Worm (Caenorhabditis elegans) whole organism, L1 larva: ENCODE measurements around the gene R04F11.2.

Source experiments
- C04F5.9 ChIP-seq: sonication (generic microtip); optimal IDR thresholded peaks from 2 replicates; lab custom pipeline; 2016; ENCODE audit warnings: missing genetic modification characterization, missing compliant biosample characterization
- C16A3.4 ChIP-seq: fragments of 150-350 bp; optimal IDR thresholded peaks from 2 replicates; lab custom pipeline; 2014; ENCODE audit warnings: missing biosample characterization, missing genetic modification characterization
- ama-1 ChIP-seq: fragments of 150-350 bp; optimal IDR thresholded peaks from 2 replicates; lab custom pipeline; 2014
- blmp-1 ChIP-seq: fragments of 150-350 bp; optimal IDR thresholded peaks from 2 replicates; lab custom pipeline; 2014; ENCODE audit warnings: missing biosample characterization, missing genetic modification characterization
- ceh-63 ChIP-seq: fragments of 200-800 bp; sonication (Bioruptor generic); optimal IDR thresholded peaks from 2 replicates; lab custom pipeline; 2018; ENCODE audit warnings: mild to moderate bottlenecking, missing genetic modification characterization, missing compliant biosample characterization
- ceh-82 ChIP-seq, 3 experiments: fragments of 150-350 bp in 1 of 3; sonication (generic microtip) in 2 of 3; optimal IDR thresholded peaks; 2 replicates each; lab custom pipeline; 2014 to 2017; ENCODE audit warnings: missing biosample characterization in 3 of 3, missing genetic modification characterization in 3 of 3
- ceh-90 ChIP-seq: sonication (generic microtip); optimal IDR thresholded peaks from 2 replicates; lab custom pipeline; 2016; ENCODE audit warnings: missing genetic modification characterization, missing compliant biosample characterization
- ces-1 ChIP-seq: fragments of 150-350 bp; optimal IDR thresholded peaks from 2 replicates; lab custom pipeline; 2014; ENCODE audit warnings: missing biosample characterization, missing genetic modification reagents, missing genetic modification characterization
- dpl-1 ChIP-seq, 3 experiments: fragments of 150-350 bp in 2 of 3; sonication (generic microtip) in 1 of 3; optimal IDR thresholded peaks; 2 replicates each; lab custom pipeline; 2014 to 2017; ENCODE audit warnings: missing biosample characterization in 3 of 3, missing genetic modification characterization in 3 of 3, missing genetic modification reagents in 3 of 3
- dsc-1 ChIP-seq: sonication (generic microtip); optimal IDR thresholded peaks from 2 replicates; lab custom pipeline; 2016; ENCODE audit warnings: mild to moderate bottlenecking, missing genetic modification characterization, missing compliant biosample characterization
- efl-1 ChIP-seq, 4 experiments: fragments of 150-350 bp; optimal IDR thresholded peaks in 3 of 4; peaks in 1 of 4; 1 replicate in 1 of 4; 2 replicates in 3 of 4; lab custom pipeline; 2014; ENCODE audit warnings: missing biosample characterization in 2 of 4, missing genetic modification characterization in 2 of 4, missing genetic modification reagents in 2 of 4
- ets-5 ChIP-seq: fragments of 200-800 bp; sonication (Bioruptor generic); IDR thresholded peaks from 2 replicates; pipeline ENCODE4 v1.3.6; 2022; ENCODE audit warnings: missing genetic modification characterization, missing compliant biosample characterization
- fkh-10 ChIP-seq: sonication (generic microtip); optimal IDR thresholded peaks from 2 replicates; lab custom pipeline; 2017; ENCODE audit warnings: missing biosample characterization, missing genetic modification reagents, missing genetic modification characterization
- hlh-17 ChIP-seq: fragments of 200-800 bp; sonication (Bioruptor generic); optimal IDR thresholded peaks from 2 replicates; lab custom pipeline; 2018; ENCODE audit warnings: missing genetic modification characterization, mild to moderate bottlenecking, missing compliant biosample characterization, moderate library complexity, borderline replicate concordance
- hlh-4 ChIP-seq: sonication (generic microtip); optimal IDR thresholded peaks from 2 replicates; lab custom pipeline; 2016; ENCODE audit warnings: mild to moderate bottlenecking, missing genetic modification characterization, missing compliant biosample characterization
- irx-1 ChIP-seq: sonication (generic microtip); optimal IDR thresholded peaks from 2 replicates; lab custom pipeline; 2016; ENCODE audit warnings: missing genetic modification characterization, missing compliant biosample characterization
- jun-1 ChIP-seq: fragments of 150-350 bp; optimal IDR thresholded peaks from 2 replicates; lab custom pipeline; 2014; ENCODE audit warnings: missing biosample characterization, missing genetic modification reagents, missing genetic modification characterization
- lin-14 ChIP-seq: fragments of 200-800 bp; sonication (Bioruptor generic); optimal IDR thresholded peaks from 2 replicates; lab custom pipeline; 2018; ENCODE audit warnings: mild to moderate bottlenecking, missing genetic modification characterization, moderate library complexity, missing compliant biosample characterization
- lin-35 ChIP-seq, 2 experiments: fragments of 150-350 bp; optimal IDR thresholded peaks; 2 replicates each; lab custom pipeline; 2014; ENCODE audit warnings: missing biosample characterization in 2 of 2, missing genetic modification characterization in 2 of 2, missing genetic modification reagents in 2 of 2
- lir-3 ChIP-seq: sonication (generic microtip); optimal IDR thresholded peaks from 2 replicates; lab custom pipeline; 2016; ENCODE audit warnings: mild to moderate bottlenecking, missing genetic modification characterization, moderate library complexity, missing compliant biosample characterization; ENCODE audit not compliant: poor library complexity
- lsy-2 ChIP-seq, 2 experiments: fragments of 150-350 bp; optimal IDR thresholded peaks; 2 replicates each; lab custom pipeline; 2014; ENCODE audit warnings: missing biosample characterization in 2 of 2, missing genetic modification characterization in 2 of 2
- mab-9 ChIP-seq: fragments of 200-800 bp; sonication (Bioruptor generic); IDR thresholded peaks from 2 replicates; pipeline ENCODE4 v1.3.6; 2022; ENCODE audit warnings: missing genetic modification reagents, missing genetic modification characterization, missing compliant biosample characterization
- mep-1 ChIP-seq: fragments of 150-350 bp; optimal IDR thresholded peaks from 2 replicates; lab custom pipeline; 2014; ENCODE audit warnings: missing biosample characterization, missing genetic modification characterization
- nhr-12 ChIP-seq: sonication (generic microtip); optimal IDR thresholded peaks from 2 replicates; lab custom pipeline; 2017; ENCODE audit warnings: missing biosample characterization, missing genetic modification characterization
- nhr-20 ChIP-seq: sonication (generic microtip); optimal IDR thresholded peaks from 2 replicates; lab custom pipeline; 2016; ENCODE audit warnings: mild to moderate bottlenecking, missing genetic modification characterization, missing compliant biosample characterization
- nhr-47 ChIP-seq: sonication (generic microtip); optimal IDR thresholded peaks from 2 replicates; lab custom pipeline; 2016; ENCODE audit warnings: mild to moderate bottlenecking, missing genetic modification characterization, moderate library complexity, missing compliant biosample characterization
- nhr-71 ChIP-seq: sonication (generic microtip); optimal IDR thresholded peaks from 2 replicates; lab custom pipeline; 2016; ENCODE audit warnings: mild to moderate bottlenecking, missing genetic modification characterization, moderate library complexity, missing compliant biosample characterization
- nhr-77 ChIP-seq: fragments of 150-350 bp; optimal IDR thresholded peaks from 2 replicates; lab custom pipeline; 2014; ENCODE audit warnings: missing biosample characterization, missing genetic modification characterization
- skn-1 ChIP-seq: fragments of 150-350 bp; optimal IDR thresholded peaks from 2 replicates; lab custom pipeline; 2014; ENCODE audit warnings: missing biosample characterization, missing genetic modification characterization
- snpc-4 ChIP-seq: fragments of 150-350 bp; optimal IDR thresholded peaks from 2 replicates; lab custom pipeline; 2014; ENCODE audit warnings: missing biosample characterization, missing genetic modification characterization
- snu-23 ChIP-seq: sonication (generic microtip); optimal IDR thresholded peaks from 2 replicates; lab custom pipeline; 2016; ENCODE audit warnings: missing genetic modification characterization, missing compliant biosample characterization
- sup-37 ChIP-seq: fragments of 200-800 bp; sonication (Bioruptor generic); optimal IDR thresholded peaks from 2 replicates; lab custom pipeline; 2018; ENCODE audit warnings: mild to moderate bottlenecking, missing genetic modification characterization, missing compliant biosample characterization
- swsn-7 ChIP-seq: sonication (generic microtip); optimal IDR thresholded peaks from 2 replicates; lab custom pipeline; 2016; ENCODE audit warnings: missing genetic modification characterization, missing compliant biosample characterization
- unc-130 ChIP-seq: fragments of 150-350 bp; optimal IDR thresholded peaks from 2 replicates; lab custom pipeline; 2017; ENCODE audit warnings: missing biosample characterization, missing genetic modification characterization, inconsistent platforms
- unc-98 ChIP-seq: fragments of 200-800 bp; sonication (Bioruptor generic); IDR thresholded peaks from 2 replicates; pipeline ENCODE4 v1.3.6; 2022; ENCODE audit warnings: missing genetic modification characterization, missing compliant biosample characterization

Gene R04F11.2

DNA sequence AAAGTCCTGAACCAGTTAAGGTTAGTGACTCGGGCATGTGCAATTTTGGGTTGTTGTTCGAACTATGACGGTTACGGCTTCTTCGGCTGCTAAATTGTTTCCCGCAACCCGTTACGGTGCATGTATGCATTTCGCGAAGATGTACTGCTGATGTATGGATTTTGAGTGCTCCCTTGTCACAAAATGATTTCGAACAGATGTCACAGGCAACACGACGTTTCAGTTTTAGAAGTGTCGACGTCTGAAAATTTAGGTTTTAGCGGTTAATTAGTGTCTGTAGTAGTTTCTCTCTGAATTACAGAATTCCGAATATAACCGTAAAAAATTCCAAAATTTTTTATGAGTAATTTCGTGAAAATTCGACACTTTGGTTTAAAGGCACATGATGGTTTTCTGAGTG lies 42.5 kb upstream of the R04F11.2 start:
- TF ChIP-seq efl-1 (optimal IDR thresholded peaks at IDR 0.05; lab: Kevin White, UChicago) (no peak), efl-1 (GFP tag; optimal IDR thresholded peaks at IDR 0.05 in 1 of 2; lab: Kevin White, UChicago) (peak in 1 of 2 experiments; percentile 57), mep-1 (no peak)

DNA sequence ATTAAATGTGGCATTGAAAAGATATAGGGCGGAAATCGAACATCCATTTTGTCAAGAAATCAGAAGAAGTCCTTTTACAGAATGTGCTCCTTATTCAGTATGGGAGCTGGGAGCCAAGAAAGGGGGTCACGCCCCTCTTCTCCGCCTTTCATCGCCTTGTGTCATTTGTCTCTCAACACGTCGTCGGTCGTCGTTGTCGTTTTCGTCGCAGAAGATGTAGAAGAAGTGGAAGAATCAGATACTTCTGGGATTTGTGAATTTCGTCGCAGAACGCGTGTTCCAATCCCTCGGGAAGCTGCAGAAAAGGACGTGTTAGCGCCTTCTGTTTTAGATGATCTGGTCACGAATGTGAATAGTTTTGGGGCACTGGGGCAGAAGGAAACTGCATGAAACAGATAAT lies 41.2 kb upstream of the R04F11.2 start, which contains the start of gene bnc-1:
Gene bnc-1, minus strand, starts transcription at position 101 of the 400 bp plus-strand sequence.
- TF ChIP-seq hlh-4, result no peak
- no peak for TF ChIP-seq dsc-1

DNA sequence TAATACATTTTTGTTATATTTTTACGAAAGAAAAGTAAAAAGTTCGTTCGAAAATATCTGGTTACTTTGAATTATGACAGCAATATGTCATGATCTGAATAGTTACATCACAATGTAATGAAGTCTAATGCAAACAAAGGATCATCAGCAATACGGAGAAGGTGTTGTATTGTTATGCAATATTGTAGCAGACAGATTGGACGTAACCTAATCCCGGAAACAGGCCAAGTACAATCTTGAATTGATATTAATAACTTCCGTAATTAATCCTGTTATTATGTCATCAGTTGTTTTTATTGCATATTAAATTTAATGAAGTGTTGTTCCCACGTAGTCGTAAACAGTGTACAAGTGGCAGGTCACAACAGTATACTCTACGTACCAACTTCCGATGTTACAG lies 36.7 kb upstream of the R04F11.2 start:
- no peak for TF ChIP-seq irx-1 (tag; lab: Kevin White, UChicago)
- TF ChIP-seq ceh-63 (GFP tag; lab: Kevin White, UChicago), result no peak

DNA sequence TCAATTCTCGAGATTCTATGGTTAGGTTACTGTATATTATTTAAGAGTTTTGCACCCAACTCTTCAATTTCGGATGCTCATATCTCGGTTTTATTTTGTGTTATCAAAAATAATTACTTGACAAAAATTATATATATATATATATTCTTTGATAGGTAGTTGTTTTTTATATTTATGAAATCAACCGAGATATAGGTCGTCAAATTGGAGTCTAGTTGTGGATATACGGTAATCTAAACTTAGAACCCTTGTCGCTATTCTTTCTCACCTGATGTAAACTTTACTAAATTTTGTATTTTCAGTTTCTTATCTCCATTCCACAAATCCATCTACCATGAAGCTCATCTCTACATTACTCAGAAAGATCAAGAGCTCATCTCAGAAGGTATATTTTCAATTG lies 35.0 kb upstream of the R04F11.2 start, which contains the start of gene F55C5.10:
Gene F55C5.10, plus strand, starts transcription at position 301 of the 400 bp plus-strand sequence.
- no peak for TF ChIP-seq hlh-17 (GFP tag; lab: Kevin White, UChicago)
- TF ChIP-seq mab-9 (GFP tag; lab: Robert Waterston, UW), result no peak
- no peak for TF ChIP-seq nhr-77 (tag; lab: Kevin White, UChicago)
- no peak for TF ChIP-seq C04F5.9 (tag; lab: Kevin White, UChicago)
- no peak for TF ChIP-seq ets-5 (GFP tag; lab: Robert Waterston, UW)
- TF ChIP-seq snpc-4 (tag; lab: Kevin White, UChicago), result no peak
- no peak for TF ChIP-seq sup-37 (GFP tag; lab: Kevin White, UChicago)
- TF ChIP-seq jun-1 (tag; lab: Kevin White, UChicago), result no peak
- no peak for TF ChIP-seq unc-98
- no peak for TF ChIP-seq lir-3
- no peak for TF ChIP-seq nhr-47 (tag; lab: Kevin White, UChicago)
- no peak for TF ChIP-seq dsc-1
- TF ChIP-seq ceh-90, result no peak

DNA sequence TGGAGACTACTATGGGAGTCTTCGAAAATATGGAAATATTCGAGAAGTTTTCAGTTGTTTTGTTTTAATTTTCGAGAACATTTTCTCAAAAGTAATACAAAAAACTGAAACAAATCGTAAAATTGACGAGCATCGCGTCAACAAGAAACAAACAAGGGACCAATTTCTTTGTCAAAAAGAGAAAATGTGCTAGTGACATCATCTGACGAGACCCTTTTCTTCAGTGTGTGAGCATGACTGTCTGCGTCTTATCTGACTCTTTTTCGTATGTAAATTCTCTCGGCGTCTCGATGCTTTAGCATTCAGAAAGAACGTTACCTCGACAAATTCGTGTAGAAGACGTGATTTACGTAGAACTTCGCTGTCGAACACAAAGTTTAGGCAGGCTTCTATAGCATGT lies 30.5 kb upstream of the R04F11.2 start:
- no peak for TF ChIP-seq ama-1 (lab: Kevin White, UChicago)
- TF ChIP-seq nhr-47 (tag; lab: Kevin White, UChicago), result no peak
- peak in 1 of 3 experiments; percentile 13 for TF ChIP-seq ceh-82 (tag; optimal IDR thresholded peaks at IDR 0.05; lab: Kevin White, UChicago)
- peak; percentile 67 for TF ChIP-seq lin-14
- TF ChIP-seq lin-35 (GFP tag; optimal IDR thresholded peaks at IDR 0.05; lab: Kevin White, UChicago), result peak in 1 of 2 experiments; percentile 2
- no peak for TF ChIP-seq fkh-10 (GFP tag; lab: Kevin White, UChicago)
- no peak for TF ChIP-seq C04F5.9 (tag; lab: Kevin White, UChicago)
- TF ChIP-seq lsy-2 (tag; optimal IDR thresholded peaks at IDR 0.05; lab: Kevin White, UChicago), result peak in 1 of 2 experiments; percentile 34
- no peak for TF ChIP-seq nhr-12 (tag; lab: Kevin White, UChicago)
- TF ChIP-seq efl-1 (optimal IDR thresholded peaks at IDR 0.05; lab: Kevin White, UChicago), result no peak
- TF ChIP-seq efl-1 (GFP tag; optimal IDR thresholded peaks at IDR 0.05 in 1 of 2; lab: Kevin White, UChicago), result peak in 1 of 2 experiments; percentile 22
- no peak for TF ChIP-seq nhr-20 (tag; lab: Kevin White, UChicago)

DNA sequence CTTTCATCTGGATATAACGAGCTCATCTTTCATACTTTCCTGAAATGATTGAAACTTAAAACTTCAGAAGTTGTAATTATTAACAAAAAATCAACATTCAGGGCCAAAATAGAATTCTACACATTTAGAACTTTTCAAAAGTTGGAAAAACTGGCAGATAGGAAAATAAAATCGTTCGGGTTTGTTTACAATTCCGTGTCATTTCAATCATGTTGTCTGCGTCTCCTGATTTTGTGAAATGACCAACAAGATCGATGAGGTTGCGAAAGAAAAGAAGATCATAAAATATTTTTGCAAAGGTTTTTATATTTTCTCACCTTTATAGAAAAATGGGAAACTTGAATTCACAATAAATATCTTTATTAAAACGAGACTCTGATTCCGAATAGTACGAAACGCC lies 29.6 kb upstream of the R04F11.2 start, which contains the start of gene rskd-1:
Gene rskd-1, minus strand, starts transcription at position 39 of the 400 bp plus-strand sequence.
- TF ChIP-seq snu-23 (GFP tag; lab: Kevin White, UChicago), result peak; percentile 29
- no peak for TF ChIP-seq swsn-7 (tag; lab: Kevin White, UChicago)
- TF ChIP-seq efl-1 (optimal IDR thresholded peaks at IDR 0.05; lab: Kevin White, UChicago), result peak in 1 of 2 experiments; percentile 31
- TF ChIP-seq efl-1 (GFP tag; optimal IDR thresholded peaks at IDR 0.05 in 1 of 2; lab: Kevin White, UChicago), result peak; percentile 24 to 76
- no peak for TF ChIP-seq unc-130
- TF ChIP-seq lin-14, result peak; percentile 53
- peak; percentile 47 for TF ChIP-seq mep-1
- TF ChIP-seq ces-1 (GFP tag; lab: Kevin White, UChicago), result no peak
- TF ChIP-seq fkh-10 (GFP tag; lab: Kevin White, UChicago), result no peak
- peak; percentile 39 for TF ChIP-seq C16A3.4 (tag; lab: Kevin White, UChicago)
- TF ChIP-seq lsy-2 (tag; optimal IDR thresholded peaks at IDR 0.05; lab: Kevin White, UChicago), result peak in 1 of 2 experiments; percentile 35
- peak in 2 of 3 experiments; percentile 13 to 28 for TF ChIP-seq dpl-1 (GFP tag; optimal IDR thresholded peaks at IDR 0.05; lab: Kevin White, UChicago)
- peak in 1 of 2 experiments; percentile 14 for TF ChIP-seq lin-35 (GFP tag; optimal IDR thresholded peaks at IDR 0.05; lab: Kevin White, UChicago)
- TF ChIP-seq nhr-71 (tag; lab: Kevin White, UChicago), result peak; percentile 6
- peak; percentile 36 for TF ChIP-seq blmp-1 (tag; lab: Kevin White, UChicago)
- TF ChIP-seq skn-1 (tag; lab: Kevin White, UChicago), result peak; percentile 6
